Fruit fly (Drosophila melanogaster) S2 (cell line): ENCODE results near the gene CG11563.

Source experiments
- CG8478 ChIP-seq: fragments of >200 bp; optimal IDR thresholded peaks from 2 replicates; lab custom pipeline; 2018
- CTCF ChIP-seq, 2 experiments: fragments of >200 bp; optimal IDR thresholded peaks; 2 replicates each; lab custom pipeline; 2018

Gene CG11563

DNA sequence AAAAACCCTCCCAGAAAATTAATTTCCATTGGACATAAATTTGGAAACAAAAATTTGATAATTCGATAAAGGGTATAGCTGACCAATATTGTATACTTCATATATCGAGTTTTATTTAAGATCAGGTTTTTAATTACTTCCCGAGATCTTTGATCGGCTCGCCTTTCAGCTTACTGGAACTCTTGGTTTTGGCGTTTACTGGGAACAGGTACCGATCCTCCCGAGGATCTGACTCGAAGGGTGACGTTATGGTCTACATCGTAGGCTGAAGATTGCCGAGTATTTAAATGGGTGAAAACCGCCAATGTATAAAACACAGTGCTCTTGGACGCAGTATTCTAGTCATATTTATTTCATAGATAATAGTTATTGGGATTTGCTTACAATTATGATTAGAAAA, 28.6 kb upstream of the CG11563 start, which contains the start of gene CG42693:
TSS of gene CG42693 (minus strand) at position 101 of the 400 bp plus-strand sequence.
- TF ChIP-seq CTCF (optimal IDR thresholded peaks at IDR 0.05; lab: Kevin White, UChicago), result no peak
- no peak for TF ChIP-seq CG8478 (lab: Kevin White, UChicago)

DNA sequence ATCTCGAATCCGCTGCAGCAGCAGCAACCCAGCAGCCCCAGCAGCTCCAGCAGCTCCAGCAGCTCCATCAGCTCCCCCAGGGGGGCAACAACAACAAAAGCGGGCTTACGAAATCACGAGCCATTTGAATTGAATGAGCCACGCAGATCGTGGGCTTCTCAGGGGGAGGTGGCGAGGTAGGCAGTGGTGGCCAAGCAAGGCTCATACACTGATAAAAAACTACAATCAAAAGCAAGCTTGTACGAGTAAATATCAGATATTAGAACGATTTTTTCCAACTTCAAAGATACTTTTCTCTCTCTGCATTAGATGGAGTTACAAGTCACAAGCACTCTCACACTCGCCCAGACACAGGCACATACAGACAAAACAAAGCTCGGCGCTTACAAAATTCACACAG, 27.7 kb upstream of the CG11563 start:
- TF ChIP-seq CTCF (optimal IDR thresholded peaks at IDR 0.05; lab: Kevin White, UChicago) (no peak), CG8478 (lab: Kevin White, UChicago) (no peak)

DNA sequence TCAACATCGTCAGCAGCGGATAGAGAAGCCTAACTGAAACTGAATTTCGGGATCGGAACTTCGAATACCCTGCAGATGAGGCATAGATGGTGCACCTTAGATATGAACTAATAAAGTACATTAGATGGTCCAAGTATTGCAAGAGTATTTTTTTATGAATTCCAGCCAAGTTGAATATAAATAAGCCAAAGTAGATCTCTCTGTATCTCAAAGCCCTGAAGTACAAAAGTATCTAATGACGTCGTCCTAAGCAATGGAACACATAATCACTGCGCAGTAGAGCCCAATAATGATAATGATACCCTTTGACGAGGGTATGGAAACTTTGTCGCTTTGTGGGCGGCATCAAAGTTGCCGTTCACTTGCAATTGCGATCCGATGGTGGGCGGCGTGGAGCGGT, 27.1 kb upstream of the CG11563 start:
- TF ChIP-seq CTCF (optimal IDR thresholded peaks at IDR 0.05; lab: Kevin White, UChicago) (no peak), CG8478 (lab: Kevin White, UChicago) (no peak)

DNA sequence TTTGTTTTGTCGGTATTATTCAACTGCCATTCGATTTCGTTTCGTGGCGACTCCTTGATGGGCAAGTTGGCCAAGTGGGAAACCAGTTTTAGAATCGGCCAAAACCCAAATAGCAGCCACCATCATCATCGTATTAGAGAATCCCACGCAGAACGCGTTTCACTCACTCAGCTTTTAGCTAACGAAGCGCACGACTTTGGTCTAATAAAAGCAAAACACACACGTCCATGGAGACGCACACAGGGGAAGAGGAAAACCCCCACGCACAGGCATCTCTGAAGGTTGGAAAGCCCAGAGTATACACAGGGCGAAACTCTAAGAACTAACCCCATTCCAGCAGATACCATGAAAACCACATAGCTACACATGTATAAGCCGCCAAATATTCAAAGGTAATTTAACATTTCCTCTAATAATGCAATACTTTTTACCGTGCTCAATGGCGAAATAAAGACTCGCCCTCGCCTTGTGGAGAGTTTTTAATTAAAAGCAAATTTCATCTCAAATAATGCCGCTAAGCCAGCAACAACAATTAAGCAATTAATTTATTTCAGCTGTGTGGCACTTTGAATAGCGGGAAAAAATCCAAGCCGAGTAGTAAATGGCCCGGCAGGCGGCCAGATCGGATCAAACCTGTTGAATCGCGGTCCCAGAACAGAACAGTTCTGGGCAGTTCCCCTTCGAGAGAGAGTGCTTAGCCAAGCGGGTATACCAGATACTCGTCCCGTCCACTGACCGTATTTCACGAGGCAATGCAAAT, 25.4 kb upstream of the CG11563 start:
- TF ChIP-seq CTCF (optimal IDR thresholded peaks at IDR 0.05; lab: Kevin White, UChicago) (no peak), CG8478 (lab: Kevin White, UChicago) (no peak)

DNA sequence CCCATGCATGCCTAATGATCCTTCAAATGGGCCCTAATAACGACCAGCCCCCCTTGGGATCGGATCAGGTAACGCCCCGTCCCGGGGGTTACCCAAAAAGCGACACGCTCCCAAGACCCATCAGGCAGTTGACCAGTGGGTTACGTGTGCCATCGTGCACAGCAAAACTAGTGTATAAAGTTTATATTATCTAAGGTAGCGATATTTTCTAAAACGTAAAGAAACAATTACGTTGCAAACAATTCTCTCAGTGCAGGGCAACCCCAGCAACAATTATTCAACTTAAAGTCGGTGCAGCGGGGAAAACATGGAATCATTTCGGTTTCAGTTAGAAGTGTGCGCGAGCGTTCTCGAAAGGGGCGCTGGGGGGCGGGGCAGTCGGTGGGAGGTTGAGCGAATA, 24.2 kb upstream of the CG11563 start:
- TF ChIP-seq CG8478 (lab: Kevin White, UChicago) (no peak), CTCF (optimal IDR thresholded peaks at IDR 0.05; lab: Kevin White, UChicago) (no peak)

DNA sequence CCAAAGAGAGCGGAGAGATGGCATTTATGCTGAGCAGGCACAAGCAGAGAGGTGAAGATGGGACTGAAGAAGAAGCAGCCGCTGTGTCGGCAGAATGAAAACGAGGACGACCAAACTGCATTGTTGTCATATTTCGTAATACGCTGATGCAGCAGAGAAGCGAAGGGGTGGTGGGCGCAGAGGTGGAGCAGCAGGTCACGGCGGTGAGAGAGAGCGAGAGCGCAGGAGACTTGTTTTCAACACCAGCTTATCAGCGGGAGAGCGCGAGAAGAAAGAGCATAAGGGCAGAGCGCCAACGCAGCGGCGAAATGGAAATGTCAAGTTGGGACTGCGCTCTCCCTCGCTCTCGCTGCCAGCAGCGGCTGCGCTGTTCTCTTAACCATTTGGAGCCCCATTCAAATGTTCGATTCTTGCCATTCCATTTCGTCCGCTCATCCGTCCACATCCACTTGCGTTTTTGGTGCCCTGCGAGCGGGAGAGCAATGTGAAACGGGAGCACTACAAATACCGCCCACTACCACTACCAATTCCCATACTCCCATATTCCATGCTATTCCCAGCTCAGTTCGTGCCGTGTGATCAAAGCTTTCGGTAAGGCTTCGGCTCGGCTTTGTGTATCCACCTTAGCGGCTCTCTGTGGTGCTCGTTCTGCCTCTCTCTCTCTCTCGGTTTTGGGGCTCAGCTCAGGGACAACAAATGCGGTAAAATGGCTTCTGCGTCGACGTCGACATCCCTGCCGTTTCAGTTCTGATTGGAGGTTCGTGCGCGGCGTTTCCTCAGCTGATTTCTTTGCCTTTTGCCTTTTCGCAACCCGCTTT, 23.3 kb upstream of the CG11563 start, which contains the start of gene ttk:
TSS of gene ttk (plus strand) at position 562 of the 818 bp plus-strand sequence.
- TF ChIP-seq CTCF (optimal IDR thresholded peaks at IDR 0.05; lab: Kevin White, UChicago) (no peak), CG8478 (lab: Kevin White, UChicago) (no peak)

DNA sequence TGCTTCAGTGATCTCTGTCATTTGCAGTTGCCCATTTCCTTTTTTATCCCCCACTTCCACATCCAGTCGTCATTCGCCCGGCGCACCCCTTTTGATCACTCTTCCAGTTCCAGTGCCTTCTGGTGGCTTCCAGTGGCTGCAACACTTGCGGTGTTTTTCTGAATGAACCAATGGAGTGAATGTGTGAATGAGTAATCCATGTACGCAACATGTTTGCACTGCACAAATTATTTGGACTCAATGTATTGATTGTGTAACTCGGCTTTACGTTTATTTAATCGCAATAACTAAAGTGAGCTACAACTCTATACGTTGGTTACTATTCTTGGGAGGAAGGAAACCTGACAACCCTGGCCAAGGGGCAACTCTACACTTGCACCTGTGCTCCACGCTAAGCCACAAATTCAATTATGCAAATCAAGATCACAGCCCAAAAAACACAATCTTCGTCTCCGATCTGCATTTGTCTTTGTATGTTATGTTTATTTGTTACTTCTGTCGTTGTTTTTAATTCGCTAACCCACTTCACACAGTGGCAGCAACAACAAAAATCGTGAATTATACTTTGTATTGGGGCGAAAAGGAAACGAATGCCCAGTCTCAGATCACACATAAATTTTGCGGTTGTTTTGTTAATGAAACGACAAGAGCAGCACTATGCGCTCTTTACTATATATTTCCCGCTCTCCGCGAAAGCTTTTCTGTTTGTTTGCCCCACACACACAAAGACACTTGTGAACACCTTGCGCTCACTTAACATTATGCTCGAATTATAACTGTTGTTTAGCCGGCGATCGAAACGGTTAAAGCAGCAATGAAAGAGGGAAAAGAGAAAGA, 21.7 kb upstream of the CG11563 start:
- TF ChIP-seq CG8478 (lab: Kevin White, UChicago) (no peak), CTCF (optimal IDR thresholded peaks at IDR 0.05; lab: Kevin White, UChicago) (no peak)

DNA sequence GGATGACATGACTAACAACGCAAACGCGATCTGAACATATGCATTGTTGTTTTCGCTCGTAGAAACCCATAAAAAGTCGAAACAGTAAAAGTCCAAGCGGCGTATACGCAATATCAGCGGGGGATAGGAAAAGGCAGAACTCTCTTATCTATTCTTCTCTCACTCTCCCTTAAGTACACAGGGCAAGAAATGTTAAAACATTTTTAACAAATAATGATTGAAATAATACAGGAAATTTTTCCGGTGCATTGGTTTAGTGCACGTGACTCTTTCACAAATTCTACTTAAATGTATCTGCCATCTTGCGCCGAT, 21.2 kb upstream of the CG11563 start:
- TF ChIP-seq CTCF (optimal IDR thresholded peaks at IDR 0.05; lab: Kevin White, UChicago), result no peak
- no peak for TF ChIP-seq CG8478 (lab: Kevin White, UChicago)

DNA sequence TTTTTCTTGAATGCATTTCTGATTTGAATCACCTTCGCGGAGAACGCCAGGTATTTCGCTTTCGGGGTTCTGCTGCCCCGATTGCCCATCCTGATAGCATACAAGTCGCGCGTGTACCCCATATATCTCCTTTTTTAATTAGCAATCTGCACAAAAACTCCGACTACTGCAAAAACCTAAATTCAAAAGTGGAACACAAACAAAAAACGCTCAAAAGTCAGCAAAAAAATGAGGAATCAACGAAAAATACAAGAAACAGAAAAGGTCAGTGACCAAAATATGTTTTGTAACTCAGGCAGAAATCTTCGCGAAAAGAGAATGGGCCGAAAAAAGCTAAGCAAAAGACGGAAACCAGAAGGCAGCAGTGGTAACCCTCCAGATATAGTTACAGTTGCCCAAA, 20.6 kb upstream of the CG11563 start:
- TF ChIP-seq CTCF (optimal IDR thresholded peaks at IDR 0.05; lab: Kevin White, UChicago) (no peak), CG8478 (lab: Kevin White, UChicago) (no peak)

DNA sequence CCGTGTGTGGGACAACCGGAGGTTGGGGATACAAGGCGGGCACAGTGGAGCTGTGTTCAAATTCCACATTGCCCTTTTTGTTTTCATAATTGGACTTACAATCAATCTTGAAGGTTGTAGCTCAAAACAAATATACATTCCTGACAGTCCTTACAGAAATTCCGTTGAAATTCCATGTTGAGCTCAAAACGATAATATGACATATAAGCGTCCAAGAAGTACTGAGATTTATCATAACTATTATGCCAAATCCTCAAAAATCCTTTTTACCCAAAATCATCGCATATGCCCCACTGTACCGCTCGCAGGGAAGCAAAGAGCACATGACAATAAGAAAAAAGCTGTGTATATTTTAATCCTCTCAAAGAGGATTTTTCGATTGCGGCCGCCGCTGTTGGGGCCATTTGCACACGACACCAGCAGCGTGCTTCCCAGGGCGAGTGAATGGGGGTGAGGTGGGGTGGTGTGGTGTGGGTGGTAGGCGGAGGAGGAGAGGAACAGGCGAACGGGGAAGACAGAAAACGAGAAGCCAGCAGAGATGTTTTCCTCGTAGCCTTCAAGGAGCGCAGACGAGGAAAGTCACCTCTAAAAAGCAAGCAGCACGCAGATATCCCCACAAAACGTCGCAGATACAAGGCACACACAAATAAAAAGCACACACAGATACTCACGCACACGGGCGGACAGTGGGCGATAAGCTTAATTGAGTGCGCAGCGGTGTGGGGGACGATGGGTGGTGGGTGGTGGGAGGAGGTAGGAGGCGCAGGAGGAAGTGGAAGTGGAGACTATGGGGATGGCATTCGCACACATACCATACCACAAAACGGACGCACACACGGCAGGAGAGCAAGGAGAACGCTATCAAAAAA, 19.3 kb upstream of the CG11563 start:
- TF ChIP-seq CTCF (optimal IDR thresholded peaks at IDR 0.05; lab: Kevin White, UChicago) (no peak), CG8478 (lab: Kevin White, UChicago) (no peak)

DNA sequence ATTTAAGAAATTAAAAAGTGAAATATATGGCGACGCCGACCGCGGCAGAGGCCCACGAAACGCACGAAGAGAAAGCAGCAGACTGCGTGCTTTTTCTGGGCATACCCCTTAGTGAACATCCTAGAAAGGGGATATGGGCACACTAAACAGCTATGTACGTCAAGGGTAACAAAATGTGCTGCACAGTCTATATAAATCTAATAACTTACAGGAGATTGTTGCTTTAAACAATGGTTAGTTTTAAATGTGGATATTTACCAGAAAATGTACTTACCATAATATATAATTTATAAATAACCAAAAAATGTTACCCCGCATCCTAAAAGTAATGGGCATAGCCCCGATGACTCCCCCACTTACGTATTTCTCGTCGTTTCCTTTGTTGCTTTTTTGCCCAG, 18.7 kb upstream of the CG11563 start:
- TF ChIP-seq CG8478 (lab: Kevin White, UChicago) (no peak), CTCF (optimal IDR thresholded peaks at IDR 0.05; lab: Kevin White, UChicago) (no peak)

DNA sequence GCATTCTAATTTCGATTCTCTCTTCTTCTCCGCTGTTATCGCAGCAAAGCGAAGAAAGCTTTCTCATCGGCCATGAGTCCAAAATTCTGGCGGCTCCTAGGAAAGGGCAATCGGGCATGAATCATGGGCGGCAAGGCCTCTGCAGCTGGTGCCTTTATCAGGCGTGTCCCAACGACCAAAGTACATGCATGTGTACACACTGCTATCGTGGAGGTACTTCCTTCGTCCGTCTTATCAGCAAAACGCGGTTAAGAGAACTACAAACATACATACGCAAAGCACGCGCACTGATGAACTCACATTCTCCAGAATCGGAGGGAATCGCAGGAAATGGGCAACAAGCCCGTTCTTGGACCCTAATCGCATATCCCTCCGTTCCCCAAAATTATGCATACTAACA, 17.9 kb upstream of the CG11563 start:
- TF ChIP-seq CG8478 (lab: Kevin White, UChicago) (no peak), CTCF (optimal IDR thresholded peaks at IDR 0.05; lab: Kevin White, UChicago) (no peak)

DNA sequence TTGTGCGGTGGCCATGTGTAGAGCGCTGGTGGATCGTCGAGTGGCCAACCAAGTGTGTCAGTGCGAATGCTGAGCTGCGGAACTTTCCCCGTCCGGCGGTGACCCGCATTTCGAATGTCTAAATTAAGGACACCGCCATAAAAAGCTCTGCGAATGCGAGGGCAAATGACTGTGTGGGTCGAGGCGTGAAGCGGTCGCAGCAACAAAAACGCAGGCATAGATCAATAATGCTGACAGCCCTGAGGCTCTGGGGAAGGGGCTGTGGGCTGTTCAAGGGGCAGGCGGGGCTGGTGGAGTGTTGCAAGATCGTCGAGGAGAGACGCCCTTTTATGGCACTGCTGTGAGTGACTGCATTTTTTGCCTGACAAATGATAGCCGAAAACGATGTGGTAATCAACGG, 17.3 kb upstream of the CG11563 start:
- TF ChIP-seq CG8478 (lab: Kevin White, UChicago), result no peak
- no peak for TF ChIP-seq CTCF (optimal IDR thresholded peaks at IDR 0.05; lab: Kevin White, UChicago)

DNA sequence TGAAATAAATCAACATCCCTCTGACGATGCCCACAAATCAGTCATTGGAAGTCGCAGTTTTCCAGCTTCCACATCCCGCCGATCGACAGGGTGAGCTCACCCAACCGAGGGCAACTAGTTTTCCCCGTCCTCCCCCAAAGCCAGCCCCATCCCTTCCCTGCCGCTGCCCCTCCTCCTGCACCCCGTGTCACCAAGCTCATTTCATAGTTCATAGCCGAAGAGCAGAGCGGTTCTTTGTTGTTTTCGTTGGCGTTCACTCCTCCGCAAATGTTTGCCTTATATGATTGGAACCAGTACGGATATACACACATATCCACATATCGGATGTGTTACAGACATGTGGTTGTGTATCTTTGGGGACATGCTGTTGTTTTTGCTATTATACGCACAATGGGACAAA, 16.7 kb upstream of the CG11563 start:
- TF ChIP-seq CG8478 (lab: Kevin White, UChicago) (no peak), CTCF (optimal IDR thresholded peaks at IDR 0.05; lab: Kevin White, UChicago) (no peak)
